Worm (Caenorhabditis elegans) whole organism, L4 larva: ENCODE results near the gene fbxa-18.

Experiments
- T20F7.1 ChIP-seq: fragments of 200-800 bp; sonication (Bioruptor generic); optimal IDR thresholded peaks from 2 replicates; lab custom pipeline; 2018; ENCODE audit warnings: mild to moderate bottlenecking, missing genetic modification characterization, missing compliant biosample characterization
- aha-1 ChIP-seq: fragments of 150-350 bp; peaks from one replicate; lab custom pipeline; 2014; ENCODE audit warnings: missing biosample characterization, missing genetic modification characterization
- lin-13 ChIP-seq: fragments of 150-350 bp; optimal IDR thresholded peaks from 2 replicates; lab custom pipeline; 2014; ENCODE audit warnings: missing biosample characterization, missing genetic modification reagents, missing genetic modification characterization
- nhr-6 ChIP-seq: fragments of 150-350 bp; optimal IDR thresholded peaks from 2 replicates; lab custom pipeline; 2014; ENCODE audit warnings: missing biosample characterization, missing genetic modification characterization
- nhr-77 ChIP-seq: fragments of 150-350 bp; optimal IDR thresholded peaks from 2 replicates; lab custom pipeline; 2014; ENCODE audit warnings: missing biosample characterization, missing genetic modification characterization
- skn-1 ChIP-seq: fragments of 150-350 bp; optimal IDR thresholded peaks from 2 replicates; lab custom pipeline; 2014; ENCODE audit warnings: missing biosample characterization, missing genetic modification characterization
- snpc-4 ChIP-seq: fragments of 150-350 bp; optimal IDR thresholded peaks from 2 replicates; lab custom pipeline; 2014; ENCODE audit warnings: missing biosample characterization, missing genetic modification characterization
- unc-130 ChIP-seq: sonication (generic microtip); optimal IDR thresholded peaks from 2 replicates; lab custom pipeline; 2016; ENCODE audit warnings: missing genetic modification reagents, missing genetic modification characterization, missing compliant biosample characterization
- vab-7 ChIP-seq: fragments of 200-800 bp; sonication (Bioruptor generic); IDR thresholded peaks from 2 replicates; pipeline ENCODE4 v1.3.6; 2022; ENCODE audit warnings: missing genetic modification reagents, missing genetic modification characterization, missing compliant biosample characterization

DNA sequence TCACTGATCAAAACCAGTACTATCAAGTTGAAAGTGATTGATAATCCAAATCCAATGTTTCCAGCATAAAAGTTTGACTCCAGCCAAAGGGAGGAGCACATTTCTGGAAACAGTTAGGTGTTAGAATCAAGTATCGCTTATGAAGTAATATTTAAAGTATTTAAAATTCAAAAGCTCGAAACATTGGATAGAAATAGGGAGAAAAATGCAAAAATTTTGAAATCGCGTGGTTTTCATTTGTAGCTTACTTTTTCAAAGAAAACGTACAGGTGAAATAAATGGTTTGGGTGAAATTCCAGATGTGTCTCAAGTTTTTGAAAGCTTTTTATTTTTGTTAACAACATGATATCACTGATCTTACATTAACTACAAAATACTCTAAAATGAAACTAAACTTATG lies 26.6 kb downstream of the fbxa-18 start, which contains the start of gene str-111:
- TF ChIP-seq lin-13 (GFP tag; lab: Kevin White, UChicago) (no peak), vab-7 (no peak), skn-1 (tag; lab: Kevin White, UChicago) (no peak), aha-1 (no peak), unc-130 (GFP tag; lab: Kevin White, UChicago) (no peak), nhr-77 (tag; lab: Kevin White, UChicago) (no peak), nhr-6 (tag; lab: Kevin White, UChicago) (no peak), T20F7.1 (GFP tag; lab: Kevin White, UChicago) (no peak), snpc-4 (tag; lab: Kevin White, UChicago) (no peak)
